Worm (Caenorhabditis elegans) whole organism, mixed stage, embryonic: Measurements from ENCODE around the gene F08F3.8.

Source experiments
- blmp-1 ChIP-seq: fragments of 150-350 bp; optimal IDR thresholded peaks from 2 replicates; lab custom pipeline; 2014; ENCODE audit warnings: missing biosample characterization, missing genetic modification characterization
- cnd-1 ChIP-seq: fragments of 200-800 bp; sonication (Bioruptor generic); optimal IDR thresholded peaks from 2 replicates; lab custom pipeline; 2018; ENCODE audit warnings: mild to moderate bottlenecking, missing genetic modification characterization, missing compliant biosample characterization
- drap-1 ChIP-seq: fragments of 200-800 bp; sonication (Bioruptor generic); optimal IDR thresholded peaks from 3 replicates; lab custom pipeline; 2018; ENCODE audit warnings: mild to moderate bottlenecking, missing genetic modification characterization, missing compliant biosample characterization
- lsy-2 ChIP-seq: fragments of 150-350 bp; optimal IDR thresholded peaks from 2 replicates; lab custom pipeline; 2014; ENCODE audit warnings: missing biosample characterization, missing genetic modification characterization
- nhr-76 ChIP-seq: sonication (generic microtip); optimal IDR thresholded peaks from 2 replicates; lab custom pipeline; 2017; ENCODE audit warnings: missing biosample characterization, missing genetic modification characterization
- snpc-4 ChIP-seq: fragments of 150-350 bp; optimal IDR thresholded peaks from 2 replicates; lab custom pipeline; 2014; ENCODE audit warnings: missing biosample characterization, missing genetic modification characterization
- ztf-11 ChIP-seq: fragments of 150-350 bp; optimal IDR thresholded peaks from 2 replicates; lab custom pipeline; 2014; ENCODE audit warnings: missing biosample characterization, missing genetic modification characterization

DNA sequence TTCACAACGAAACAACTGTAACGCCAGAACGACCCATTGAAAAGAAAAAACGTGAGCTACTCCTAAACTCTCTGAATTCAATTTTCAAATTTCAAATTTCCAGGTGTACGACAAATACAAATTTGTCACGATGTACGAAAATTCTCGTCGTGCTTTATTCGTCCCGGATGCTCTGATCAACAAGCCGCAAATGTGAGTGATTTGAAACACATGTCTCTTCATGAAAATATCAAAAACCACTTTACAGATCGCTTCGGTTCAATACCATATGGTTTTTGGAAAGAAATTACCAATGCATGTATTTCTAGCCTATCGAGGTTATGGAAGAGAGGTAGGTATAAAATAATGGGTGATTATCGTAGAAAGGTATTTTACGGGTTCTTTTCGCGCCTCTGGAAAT, 14.7 kb upstream of the F08F3.8 start:
- TF ChIP-seq ztf-11 (tag; lab: Kevin White, UChicago) = no peak
- TF ChIP-seq nhr-76 (tag; lab: Kevin White, UChicago) = no peak
- TF ChIP-seq blmp-1 (tag; lab: Kevin White, UChicago) = no peak
- TF ChIP-seq cnd-1 = no peak
- TF ChIP-seq snpc-4 (tag; lab: Kevin White, UChicago) = no peak
- TF ChIP-seq drap-1 = no peak
- no peak for TF ChIP-seq lsy-2
